Fruit fly (Drosophila melanogaster) whole organism, wandering third instar larva: ENCODE measurements around the gene Pcif1.

Source experiments
- Rel ChIP-seq, 2 experiments: fragments of 200-800 bp; sonication (Bioruptor generic) in 1 of 2; optimal IDR thresholded peaks; 2 replicates in 1 of 2; 3 replicates in 1 of 2; lab custom pipeline; 2016 to 2019; ENCODE audit warnings: mild to moderate bottlenecking in 2 of 2, missing biosample characterization in 2 of 2, missing genetic modification characterization in 2 of 2, moderate library complexity in 1 of 2
- jim ChIP-seq: fragments of 175-275, 200-325 bp; sonication (Bioruptor generic); optimal IDR thresholded peaks from 2 replicates; lab custom pipeline; 2016; ENCODE audit warnings: missing biosample characterization, mild to moderate bottlenecking, missing genetic modification characterization
- pan ChIP-seq: fragments of >200 bp; optimal IDR thresholded peaks from 2 replicates; lab custom pipeline; 2017

DNA sequence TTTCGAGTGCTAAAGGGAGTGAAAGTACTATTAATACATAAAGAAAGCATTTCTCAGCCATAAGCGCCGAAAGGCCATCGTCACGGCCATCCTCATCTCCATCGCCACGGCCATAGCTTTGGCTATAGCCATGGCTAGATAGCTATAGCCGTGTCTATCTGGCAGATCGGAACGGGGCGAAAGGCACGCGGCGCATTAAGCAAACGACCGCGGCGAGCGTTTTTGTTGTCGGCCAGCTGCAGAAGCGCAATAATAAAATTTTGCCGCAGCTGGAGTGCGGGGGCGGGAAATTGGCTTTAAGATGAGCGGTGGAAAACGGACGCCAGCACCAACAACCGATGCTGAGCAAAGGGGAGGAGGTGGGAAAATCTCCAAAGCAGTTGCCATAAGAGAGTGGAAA lies 35.6 kb downstream of the Pcif1 start:
- no peak for TF ChIP-seq pan (lab: Kevin White, UChicago)
- no peak for TF ChIP-seq jim (GFP tag; lab: Kevin White, UChicago)
- no peak for TF ChIP-seq Rel (GFP tag; optimal IDR thresholded peaks at IDR 0.05; lab: Kevin White, UChicago)
- no peak for TF ChIP-seq Rel (tag; optimal IDR thresholded peaks at IDR 0.05; lab: Kevin White, UChicago)
